Worm (Caenorhabditis elegans) whole organism, young adult: ENCODE results near the gene Y82E9BR.8.

Source experiments
- B0336.3 ChIP-seq: fragments of 200-800 bp; sonication (Bioruptor generic); IDR thresholded peaks from 2 replicates; pipeline ENCODE4 v1.3.6; 2022; ENCODE audit warnings: missing genetic modification characterization, missing compliant biosample characterization
- C17E4.6 ChIP-seq: fragments of 200-800 bp; sonication (Bioruptor generic); IDR thresholded peaks from 2 replicates; pipeline ENCODE4 v1.3.6; 2022; ENCODE audit warnings: missing genetic modification reagents, missing genetic modification characterization, missing compliant biosample characterization
- F22D6.2 ChIP-seq: sonication (generic microtip); optimal IDR thresholded peaks from 2 replicates; lab custom pipeline; 2016; ENCODE audit warnings: mild to moderate bottlenecking, missing genetic modification characterization, missing compliant biosample characterization
- F23B12.7 ChIP-seq: sonication (generic microtip); optimal IDR thresholded peaks from 2 replicates; lab custom pipeline; 2017; ENCODE audit warnings: missing genetic modification characterization, mild to moderate bottlenecking, missing compliant biosample characterization, antibody characterized with exemption, moderate library complexity; ENCODE audit not compliant: insufficient read depth
- T07F8.4 ChIP-seq: sonication (generic microtip); optimal IDR thresholded peaks from 2 replicates; lab custom pipeline; 2016; ENCODE audit warnings: mild to moderate bottlenecking, missing genetic modification characterization, moderate library complexity, missing compliant biosample characterization
- Y53G8AR.9 ChIP-seq: fragments of 200-800 bp; sonication (Bioruptor generic); conservative IDR thresholded peaks from 2 replicates; pipeline ENCODE4 v1.3.6; 2022; ENCODE audit warnings: missing genetic modification reagents, missing genetic modification characterization, missing compliant biosample characterization
- Y67H2A.10 ChIP-seq: fragments of 200-800 bp; sonication (Bioruptor generic); conservative IDR thresholded peaks from 2 replicates; pipeline ENCODE4 v1.3.6; 2022; ENCODE audit warnings: missing genetic modification reagents, missing genetic modification characterization, missing compliant biosample characterization
- aptf-3 ChIP-seq: fragments of 200-800 bp; sonication (Bioruptor generic); IDR thresholded peaks from 2 replicates; pipeline ENCODE4 v1.3.6; 2022; ENCODE audit warnings: missing genetic modification characterization, missing compliant biosample characterization
- egl-44 ChIP-seq: fragments of 200-800 bp; sonication (Bioruptor generic); IDR thresholded peaks from 2 replicates; pipeline ENCODE4 v1.3.6; 2022; ENCODE audit warnings: missing genetic modification reagents, missing genetic modification characterization, missing compliant biosample characterization
- ekl-4 ChIP-seq: fragments of 200-800 bp; sonication (Bioruptor generic); IDR thresholded peaks from 2 replicates; pipeline ENCODE4 v1.3.6; 2022; ENCODE audit warnings: missing genetic modification reagents, missing genetic modification characterization, missing compliant biosample characterization
- gei-17 ChIP-seq: fragments of 200-800 bp; sonication (Bioruptor generic); optimal IDR thresholded peaks from 2 replicates; lab custom pipeline; 2018; ENCODE audit warnings: mild to moderate bottlenecking, missing genetic modification characterization, missing compliant biosample characterization
- hmg-1.2 ChIP-seq: fragments of 200-800 bp; sonication (Bioruptor generic); IDR thresholded peaks from 2 replicates; pipeline ENCODE4 v1.3.6; 2022; ENCODE audit warnings: missing genetic modification reagents, missing genetic modification characterization, missing compliant biosample characterization
- let-526 ChIP-seq: fragments of 200-800 bp; sonication (Bioruptor generic); IDR thresholded peaks from 2 replicates; pipeline ENCODE4 v1.3.6; 2022; ENCODE audit warnings: missing genetic modification reagents, missing genetic modification characterization, missing compliant biosample characterization
- let-607 ChIP-seq, 2 experiments: fragments of 200-800 bp in 1 of 2; sonication (Bioruptor generic) in 1 of 2; sonication (generic microtip) in 1 of 2; optimal IDR thresholded peaks; 2 replicates each; lab custom pipeline; 2016 to 2018; ENCODE audit warnings: mild to moderate bottlenecking in 2 of 2, missing compliant biosample characterization in 2 of 2, missing genetic modification characterization in 2 of 2, moderate library complexity in 2 of 2, missing genotype in 1 of 2
- lin-35 ChIP-seq, 3 experiments: fragments of 150-350 bp in 2 of 3; sonication (generic microtip) in 1 of 3; optimal IDR thresholded peaks; 2 replicates each; lab custom pipeline; 2014 to 2018; ENCODE audit warnings: missing biosample characterization in 3 of 3, missing genetic modification characterization in 3 of 3, missing genetic modification reagents in 3 of 3
- lin-40 ChIP-seq: sonication (generic microtip); optimal IDR thresholded peaks from 2 replicates; lab custom pipeline; 2016; ENCODE audit warnings: missing genetic modification characterization, mild to moderate bottlenecking, missing compliant biosample characterization, missing genotype, missing genetic modification reagents
- lir-1 ChIP-seq: fragments of 200-800 bp; sonication (Bioruptor generic); conservative IDR thresholded peaks from 2 replicates; pipeline ENCODE4 v1.3.6; 2022; ENCODE audit warnings: missing genetic modification reagents, missing genetic modification characterization, missing compliant biosample characterization
- mel-28 ChIP-seq: sonication (generic microtip); optimal IDR thresholded peaks from 2 replicates; lab custom pipeline; 2016; ENCODE audit warnings: borderline replicate concordance, mild to moderate bottlenecking, missing genetic modification characterization, missing compliant biosample characterization
- mxl-1 ChIP-seq: sonication (generic microtip); optimal IDR thresholded peaks from 2 replicates; lab custom pipeline; 2016; ENCODE audit warnings: missing genetic modification characterization, missing compliant biosample characterization
- nfya-2 ChIP-seq: fragments of 200-800 bp; sonication (Bioruptor generic); IDR thresholded peaks from 2 replicates; pipeline ENCODE4 v1.3.6; 2022; ENCODE audit warnings: missing genetic modification reagents, missing genetic modification characterization, missing compliant biosample characterization
- nhr-27 ChIP-seq: fragments of 200-800 bp; sonication (Bioruptor generic); optimal IDR thresholded peaks from 2 replicates; lab custom pipeline; 2018; ENCODE audit warnings: mild to moderate bottlenecking, missing genetic modification characterization, moderate library complexity, missing compliant biosample characterization
- nhr-80 ChIP-seq: sonication (generic microtip); optimal IDR thresholded peaks from 2 replicates; lab custom pipeline; 2016; ENCODE audit warnings: missing genetic modification characterization, missing compliant biosample characterization
- nhr-90 ChIP-seq: sonication (generic microtip); optimal IDR thresholded peaks from 2 replicates; lab custom pipeline; 2016; ENCODE audit warnings: missing genotype, mild to moderate bottlenecking, missing genetic modification characterization, missing compliant biosample characterization
- pbrm-1 ChIP-seq: fragments of 200-800 bp; sonication (Bioruptor generic); IDR thresholded peaks from 2 replicates; pipeline ENCODE4 v1.3.6; 2022; ENCODE audit warnings: missing genetic modification reagents, missing genetic modification characterization, missing compliant biosample characterization
- pha-4 ChIP-seq: fragments of 150-350 bp; sonication (generic microtip); optimal IDR thresholded peaks from 2 replicates; lab custom pipeline; 2014; ENCODE audit warnings: missing biosample characterization, missing genetic modification reagents, missing genetic modification characterization
- rcor-1 ChIP-seq: fragments of 200-800 bp; sonication (Bioruptor generic); IDR thresholded peaks from 2 replicates; pipeline ENCODE4 v1.3.6; 2022; ENCODE audit warnings: missing genetic modification reagents, missing genetic modification characterization, missing compliant biosample characterization
- rec-8 ChIP-seq, 2 experiments: sonication (generic microtip); optimal IDR thresholded peaks; 2 replicates each; lab custom pipeline; 2016; ENCODE audit warnings: mild to moderate bottlenecking in 2 of 2, missing genetic modification characterization in 2 of 2, missing genetic modification reagents in 2 of 2, missing genotype in 2 of 2, missing biosample characterization in 1 of 2, missing compliant biosample characterization in 1 of 2, moderate library complexity in 1 of 2
- repo-1 ChIP-seq: sonication (generic microtip); optimal IDR thresholded peaks from 2 replicates; lab custom pipeline; 2017; ENCODE audit warnings: mild to moderate bottlenecking, missing genetic modification characterization, missing compliant biosample characterization
- sdz-38 ChIP-seq: sonication (generic microtip); optimal IDR thresholded peaks from 2 replicates; lab custom pipeline; 2016; ENCODE audit warnings: missing genotype, missing genetic modification characterization, missing compliant biosample characterization
- snpc-1.1 ChIP-seq: sonication (generic microtip); optimal IDR thresholded peaks from 2 replicates; lab custom pipeline; 2017; ENCODE audit warnings: missing genetic modification characterization, mild to moderate bottlenecking, missing compliant biosample characterization, antibody characterized with exemption, moderate library complexity, missing genotype, missing genetic modification reagents; ENCODE audit not compliant: insufficient read depth
- snpc-4 ChIP-seq, 5 experiments: fragments of 150-350 bp in 1 of 5; sonication (generic microtip) in 4 of 5; optimal IDR thresholded peaks; 2 replicates each; lab custom pipeline; 2014 to 2018; ENCODE audit warnings: missing genetic modification characterization in 5 of 5, missing biosample characterization in 3 of 5, antibody characterized with exemption in 2 of 5, mild to moderate bottlenecking in 2 of 5, missing compliant biosample characterization in 2 of 5, missing genotype in 2 of 5, moderate library complexity in 2 of 5, missing genetic modification reagents in 1 of 5
- tbp1 ChIP-seq: fragments of 200-800 bp; sonication (Bioruptor generic); optimal IDR thresholded peaks from 2 replicates; lab custom pipeline; 2018; ENCODE audit warnings: mild to moderate bottlenecking, missing genetic modification characterization, missing compliant biosample characterization
- tbx-9 ChIP-seq: sonication (generic microtip); optimal IDR thresholded peaks from 2 replicates; lab custom pipeline; 2016; ENCODE audit warnings: borderline replicate concordance, missing genetic modification characterization, inconsistent platforms, missing compliant biosample characterization
- ztf-18 ChIP-seq: sonication (generic microtip); optimal IDR thresholded peaks from 2 replicates; lab custom pipeline; 2016; ENCODE audit warnings: missing genotype, mild to moderate bottlenecking, missing genetic modification characterization, missing compliant biosample characterization
- ztf-28 ChIP-seq: fragments of 200-800 bp; sonication (Bioruptor generic); IDR thresholded peaks from 2 replicates; pipeline ENCODE4 v1.3.6; 2022; ENCODE audit warnings: missing genetic modification reagents, missing genetic modification characterization, missing compliant biosample characterization
- ztf-3 ChIP-seq: fragments of 200-800 bp; sonication (Bioruptor generic); optimal IDR thresholded peaks from 2 replicates; lab custom pipeline; 2018; ENCODE audit warnings: mild to moderate bottlenecking, missing genetic modification characterization, missing compliant biosample characterization

Gene Y82E9BR.8

ce11 chrIII:1315038-1315437, 42.8 kb downstream of the Y82E9BR.8 start, which contains the start of the genes fbxa-80 and fbxa-19:
Gene fbxa-80 (minus strand): TSS chrIII:1315210.
Gene fbxa-19 (plus strand): TSS chrIII:1315401.
- TF ChIP-seq nhr-80 (peak; percentile 43), egl-44 (GFP tag; lab: Robert Waterston, UW) (no peak), pha-4 (tag; lab: Kevin White, UChicago) (no peak)

DNA sequence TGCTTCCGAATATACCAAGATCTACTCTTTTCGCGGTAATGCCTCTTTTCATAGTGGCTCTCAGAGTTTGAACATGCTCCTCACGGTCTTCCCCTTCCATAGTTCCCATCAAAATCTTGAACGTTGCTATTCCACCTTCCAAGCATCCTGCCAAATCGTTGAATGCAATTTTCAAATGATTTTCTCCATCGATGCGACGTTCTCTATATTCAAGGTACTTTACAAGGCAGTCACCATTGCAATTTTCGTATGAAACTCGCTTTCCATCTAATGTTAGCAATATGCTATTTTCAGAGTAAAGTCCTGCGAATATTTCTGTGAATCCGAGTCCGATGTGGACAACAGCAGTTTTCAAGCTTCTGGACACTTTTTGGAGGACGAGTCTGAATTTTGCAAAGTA, 43.6 kb downstream of the Y82E9BR.8 start:
- TF ChIP-seq mxl-1 (tag; lab: Kevin White, UChicago), result no peak
- no peak for TF ChIP-seq Y53G8AR.9 (GFP tag; lab: Robert Waterston, UW)
- TF ChIP-seq B0336.3, result no peak
- no peak for TF ChIP-seq pbrm-1
- no peak for TF ChIP-seq ztf-3 (GFP tag; lab: Kevin White, UChicago)
- no peak for TF ChIP-seq T07F8.4 (tag; lab: Kevin White, UChicago)
- no peak for TF ChIP-seq lir-1 (GFP tag; lab: Robert Waterston, UW)

DNA sequence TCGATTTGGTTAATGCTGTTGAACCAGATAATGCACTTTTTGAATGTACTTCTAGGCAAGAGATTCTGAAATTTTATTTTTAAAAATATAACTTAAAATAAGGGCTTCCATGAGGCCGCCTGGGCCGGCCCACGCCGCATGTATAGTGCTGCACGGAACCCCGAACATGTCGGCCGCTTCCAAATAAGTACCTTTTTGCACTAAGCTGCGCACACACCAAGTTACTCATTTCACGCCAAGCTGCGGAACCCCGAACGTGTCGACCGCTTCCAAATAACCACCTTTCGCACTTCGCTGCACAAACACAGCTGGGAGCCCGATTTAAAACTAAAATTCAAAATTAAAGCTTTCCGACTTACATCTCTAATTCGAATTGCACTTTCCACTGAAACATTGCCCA, 46.5 kb downstream of the Y82E9BR.8 start:
- TF ChIP-seq nhr-90 (tag; lab: Kevin White, UChicago) (no peak), ztf-28 (GFP tag; lab: Robert Waterston, UW) (no peak), lin-40 (tag; lab: Kevin White, UChicago) (no peak), F23B12.7 (no peak), snpc-1.1 (tag; lab: Kevin White, UChicago) (peak; percentile 61), ekl-4 (GFP tag; lab: Robert Waterston, UW) (no peak), ztf-3 (GFP tag; lab: Kevin White, UChicago) (no peak), snpc-4 (GFP tag; optimal IDR thresholded peaks at IDR 0.05; lab: Kevin White, UChicago) (peak; percentile 46), snpc-4 (tag; optimal IDR thresholded peaks at IDR 0.05; lab: Kevin White, UChicago) (peak in 2 of 4 experiments; percentile 68 to 85), rec-8 (tag; optimal IDR thresholded peaks at IDR 0.05; lab: Kevin White, UChicago) (no peak), mel-28 (tag; lab: Kevin White, UChicago) (no peak), nfya-2 (GFP tag; lab: Robert Waterston, UW) (no peak)

DNA sequence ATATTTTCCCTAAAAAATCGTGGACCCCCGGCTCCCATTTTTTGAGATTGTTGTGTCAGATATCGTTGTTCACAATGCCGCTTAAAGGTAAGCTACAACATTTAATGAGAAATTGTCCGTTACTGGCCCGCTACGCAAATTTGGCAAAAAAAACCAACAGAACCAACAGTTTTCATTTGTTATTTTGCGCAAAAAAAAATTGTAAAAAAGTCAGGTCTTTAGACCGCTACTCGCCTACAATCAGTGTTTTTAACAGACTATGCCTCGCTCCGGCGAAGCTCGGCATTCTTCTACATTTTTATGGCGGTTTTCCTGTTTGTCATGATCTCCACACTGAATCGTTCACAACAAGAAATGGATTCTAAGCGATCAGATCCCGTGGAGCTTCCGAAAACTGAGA, 49.0 kb downstream of the Y82E9BR.8 start, which contains the start of gene Y82E9BL.12:
Gene Y82E9BL.12, plus strand, starts transcription at position 301 of the 400 bp plus-strand sequence.
- TF ChIP-seq ztf-3 (GFP tag; lab: Kevin White, UChicago) (no peak), tbp1 (no peak), rcor-1 (no peak), let-607 (tag; optimal IDR thresholded peaks at IDR 0.05; lab: Kevin White, UChicago) (no peak), B0336.3 (no peak), lin-35 (GFP tag; optimal IDR thresholded peaks at IDR 0.05; lab: Kevin White, UChicago) (no peak), C17E4.6 (GFP tag; lab: Robert Waterston, UW) (no peak), let-526 (no peak), hmg-1.2 (no peak), nfya-2 (GFP tag; lab: Robert Waterston, UW) (no peak), sdz-38 (no peak), gei-17 (GFP tag; lab: Kevin White, UChicago) (no peak), nhr-27 (tag; lab: Kevin White, UChicago) (no peak), snpc-4 (GFP tag; optimal IDR thresholded peaks at IDR 0.05; lab: Kevin White, UChicago) (no peak), snpc-4 (tag; optimal IDR thresholded peaks at IDR 0.05; lab: Kevin White, UChicago) (no peak), ztf-18 (tag; lab: Kevin White, UChicago) (no peak), Y67H2A.10 (GFP tag; lab: Robert Waterston, UW) (no peak), aptf-3 (no peak), F22D6.2 (tag; lab: Kevin White, UChicago) (no peak), tbx-9 (tag; lab: Kevin White, UChicago) (no peak), repo-1 (no peak)
